Worm (Caenorhabditis elegans) whole organism, L4 larva: Measurements from ENCODE around the gene R09A8.1.
A peak's percentile ranks its signal among the peaks of the same experiment; 100 is the strongest.

Source experiments
- D1046.2 ChIP-seq: fragments of 200-800 bp; sonication (Bioruptor generic); IDR thresholded peaks from 2 replicates; pipeline ENCODE4 v1.3.6; 2022; ENCODE audit warnings: missing genetic modification characterization, missing compliant biosample characterization
- F37D6.2 ChIP-seq: sonication (generic microtip); optimal IDR thresholded peaks from 2 replicates; lab custom pipeline; 2016; ENCODE audit warnings: mild to moderate bottlenecking, missing genetic modification characterization, missing compliant biosample characterization
- F44E2.7 ChIP-seq: fragments of 200-800 bp; sonication (Bioruptor generic); IDR thresholded peaks from 2 replicates; pipeline ENCODE4 v2.1.2; 2022; ENCODE audit warnings: missing genetic modification characterization, missing compliant biosample characterization
- F49E8.2 ChIP-seq: sonication (generic microtip); optimal IDR thresholded peaks from 2 replicates; lab custom pipeline; 2016; ENCODE audit warnings: missing compliant biosample characterization, mild to moderate bottlenecking, missing genetic modification characterization, borderline replicate concordance
- R02D3.7 ChIP-seq: fragments of 150-350 bp; sonication (generic microtip); optimal IDR thresholded peaks from 3 replicates; lab custom pipeline; 2014; ENCODE audit warnings: missing biosample characterization, missing genetic modification characterization
- T20F7.1 ChIP-seq: fragments of 200-800 bp; sonication (Bioruptor generic); optimal IDR thresholded peaks from 2 replicates; lab custom pipeline; 2018; ENCODE audit warnings: mild to moderate bottlenecking, missing genetic modification characterization, missing compliant biosample characterization
- Y105C5A.15 ChIP-seq: fragments of 200-800 bp; sonication (Bioruptor generic); IDR thresholded peaks from 2 replicates; pipeline ENCODE4 v1.3.6; 2022; ENCODE audit warnings: missing genetic modification characterization, missing compliant biosample characterization
- ZK337.2 ChIP-seq: fragments of 200-800 bp; sonication (Bioruptor generic); IDR thresholded peaks from 2 replicates; pipeline ENCODE4 v1.3.6; 2022; ENCODE audit warnings: missing genetic modification reagents, missing genetic modification characterization, missing compliant biosample characterization
- ZK546.5 ChIP-seq, 2 experiments: sonication (generic microtip); optimal IDR thresholded peaks; 2 replicates each; lab custom pipeline; 2017; ENCODE audit warnings: missing biosample characterization in 2 of 2, missing genetic modification characterization in 2 of 2
- aha-1 ChIP-seq: fragments of 150-350 bp; peaks from one replicate; lab custom pipeline; 2014; ENCODE audit warnings: missing biosample characterization, missing genetic modification characterization
- aly-2 ChIP-seq: sonication (generic microtip); optimal IDR thresholded peaks from 2 replicates; lab custom pipeline; 2018; ENCODE audit warnings: missing biosample characterization, missing genetic modification characterization
- ama-1 ChIP-seq: fragments of 150-350 bp; optimal IDR thresholded peaks from 2 replicates; lab custom pipeline; 2014; ENCODE audit warnings: inconsistent platforms, mixed read lengths
- arid-1 ChIP-seq: fragments of 200-800 bp; sonication (Bioruptor generic); conservative IDR thresholded peaks from 2 replicates; pipeline ENCODE4 v1.3.6; 2022; ENCODE audit warnings: missing genetic modification reagents, missing genetic modification characterization, missing compliant biosample characterization
- ceh-28 ChIP-seq: fragments of 150-350 bp; optimal IDR thresholded peaks from 2 replicates; lab custom pipeline; 2014; ENCODE audit warnings: missing biosample characterization, missing genetic modification reagents, missing genetic modification characterization
- ceh-32 ChIP-seq: sonication (generic microtip); optimal IDR thresholded peaks from 2 replicates; lab custom pipeline; 2016; ENCODE audit warnings: mild to moderate bottlenecking, missing genetic modification characterization, missing compliant biosample characterization; ENCODE audit not compliant: poor library complexity
- cey-2 ChIP-seq: sonication (generic microtip); optimal IDR thresholded peaks from 3 replicates; lab custom pipeline; 2017; ENCODE audit warnings: missing genetic modification characterization, mild to moderate bottlenecking, missing compliant biosample characterization, antibody characterized with exemption, borderline replicate concordance; ENCODE audit not compliant: insufficient read depth
- ctbp-1 ChIP-seq: fragments of 200-800 bp; sonication (Bioruptor generic); IDR thresholded peaks from 2 replicates; pipeline ENCODE4 v1.3.6; 2022; ENCODE audit warnings: missing genetic modification reagents, missing genetic modification characterization, missing compliant biosample characterization
- daf-19 ChIP-seq: fragments of 200-800 bp; sonication (Bioruptor generic); conservative IDR thresholded peaks from 2 replicates; pipeline ENCODE4 v1.3.6; 2022; ENCODE audit warnings: missing genetic modification characterization, missing compliant biosample characterization
- daf-8 ChIP-seq: fragments of 200-800 bp; sonication (Bioruptor generic); IDR thresholded peaks from 2 replicates; pipeline ENCODE4 v1.3.6; 2022; ENCODE audit warnings: missing genetic modification characterization, missing compliant biosample characterization
- dmd-6 ChIP-seq: fragments of 200-800 bp; sonication (Bioruptor generic); IDR thresholded peaks from 2 replicates; pipeline ENCODE4 v1.3.6; 2022; ENCODE audit warnings: missing genetic modification reagents, missing genetic modification characterization, missing compliant biosample characterization
- dve-1 ChIP-seq: sonication (generic microtip); optimal IDR thresholded peaks from 2 replicates; lab custom pipeline; 2017; ENCODE audit warnings: antibody characterized with exemption, mild to moderate bottlenecking, missing genetic modification characterization, missing compliant biosample characterization; ENCODE audit not compliant: insufficient read depth
- fos-1 ChIP-seq: fragments of 150-350 bp; optimal IDR thresholded peaks from 2 replicates; lab custom pipeline; 2014; ENCODE audit warnings: missing biosample characterization, missing genetic modification characterization
- gei-8 ChIP-seq: fragments of 200-800 bp; sonication (Bioruptor generic); optimal IDR thresholded peaks from 2 replicates; lab custom pipeline; 2018; ENCODE audit warnings: mild to moderate bottlenecking, missing genetic modification characterization, missing compliant biosample characterization
- hlh-30 ChIP-seq: sonication (generic microtip); optimal IDR thresholded peaks from 2 replicates; lab custom pipeline; 2017; ENCODE audit warnings: antibody characterized with exemption, mild to moderate bottlenecking, missing genetic modification characterization, missing compliant biosample characterization; ENCODE audit not compliant: insufficient read depth
- lin-15B ChIP-seq: fragments of 150-350 bp; sonication (generic microtip); optimal IDR thresholded peaks from 3 replicates; lab custom pipeline; 2014; ENCODE audit warnings: missing biosample characterization, missing genetic modification characterization
- lin-38 ChIP-seq: fragments of 200-800 bp; sonication (Bioruptor generic); IDR thresholded peaks from 2 replicates; pipeline ENCODE4 v1.3.6; 2022; ENCODE audit warnings: missing genetic modification reagents, missing genetic modification characterization, missing compliant biosample characterization
- lir-3 ChIP-seq: sonication (generic microtip); optimal IDR thresholded peaks from 2 replicates; lab custom pipeline; 2016; ENCODE audit warnings: mild to moderate bottlenecking, missing genetic modification characterization, missing compliant biosample characterization
- mdl-1 ChIP-seq, 2 experiments: fragments of 150-350 bp in 1 of 2; sonication (generic microtip) in 1 of 2; optimal IDR thresholded peaks; 2 replicates each; lab custom pipeline; 2014 to 2017; ENCODE audit warnings: missing biosample characterization in 2 of 2, missing genetic modification characterization in 2 of 2
- mes-2 ChIP-seq: sonication (generic microtip); optimal IDR thresholded peaks from 2 replicates; lab custom pipeline; 2016; ENCODE audit warnings: missing genotype, mild to moderate bottlenecking, missing genetic modification characterization, missing compliant biosample characterization; ENCODE audit not compliant: poor library complexity, severe bottlenecking
- nhr-102 ChIP-seq: sonication (generic microtip); optimal IDR thresholded peaks from 2 replicates; lab custom pipeline; 2016; ENCODE audit warnings: mild to moderate bottlenecking, missing genetic modification characterization, moderate library complexity, missing compliant biosample characterization
- nhr-25 ChIP-seq: sonication (generic microtip); optimal IDR thresholded peaks from 2 replicates; lab custom pipeline; 2017; ENCODE audit warnings: missing genetic modification characterization, mild to moderate bottlenecking, missing compliant biosample characterization, antibody characterized with exemption, moderate library complexity, borderline replicate concordance; ENCODE audit not compliant: insufficient read depth
- nhr-42 ChIP-seq: fragments of 200-800 bp; sonication (Bioruptor generic); IDR thresholded peaks from 2 replicates; pipeline ENCODE4 v1.3.6; 2022; ENCODE audit warnings: missing genetic modification characterization, missing compliant biosample characterization
- nhr-76 ChIP-seq: fragments of 150-350 bp; optimal IDR thresholded peaks from 2 replicates; lab custom pipeline; 2014; ENCODE audit warnings: missing biosample characterization, missing genetic modification characterization
- nhr-77 ChIP-seq: fragments of 150-350 bp; optimal IDR thresholded peaks from 2 replicates; lab custom pipeline; 2014; ENCODE audit warnings: missing biosample characterization, missing genetic modification characterization
- pha-4 ChIP-seq, 2 experiments: fragments of 150-350 bp in 1 of 2; fragments of 200-800 bp in 1 of 2; sonication (Bioruptor generic) in 1 of 2; IDR thresholded peaks in 1 of 2; optimal IDR thresholded peaks in 1 of 2; 2 replicates each; pipeline versions ENCODE4 v1.3.6 to Lab custom; 2014 to 2022; ENCODE audit warnings: missing genetic modification characterization in 2 of 2, missing genetic modification reagents in 2 of 2, missing biosample characterization in 1 of 2, missing compliant biosample characterization in 1 of 2
- pqm-1 ChIP-seq: sonication (generic microtip); optimal IDR thresholded peaks from 2 replicates; lab custom pipeline; 2017; ENCODE audit warnings: missing biosample characterization, missing genetic modification characterization
- saeg-2 ChIP-seq: fragments of 200-800 bp; sonication (Bioruptor generic); IDR thresholded peaks from 2 replicates; pipeline ENCODE4 v1.3.6; 2022; ENCODE audit warnings: missing genetic modification reagents, missing genetic modification characterization, missing compliant biosample characterization
- sdz-12 ChIP-seq: fragments of 200-800 bp; sonication (Bioruptor generic); optimal IDR thresholded peaks from 2 replicates; lab custom pipeline; 2018; ENCODE audit warnings: mild to moderate bottlenecking, missing genetic modification characterization, missing compliant biosample characterization
- skn-1 ChIP-seq: fragments of 150-350 bp; optimal IDR thresholded peaks from 2 replicates; lab custom pipeline; 2014; ENCODE audit warnings: missing biosample characterization, missing genetic modification characterization
- snpc-1.2 ChIP-seq: fragments of 200-800 bp; sonication (Bioruptor generic); IDR thresholded peaks from 2 replicates; pipeline ENCODE4 v1.3.6; 2022; ENCODE audit warnings: missing genetic modification reagents, missing genetic modification characterization, missing compliant biosample characterization
- snpc-4 ChIP-seq: fragments of 150-350 bp; optimal IDR thresholded peaks from 2 replicates; lab custom pipeline; 2014; ENCODE audit warnings: missing biosample characterization, missing genetic modification characterization
- unc-130 ChIP-seq: sonication (generic microtip); optimal IDR thresholded peaks from 2 replicates; lab custom pipeline; 2016; ENCODE audit warnings: missing genetic modification reagents, missing genetic modification characterization, missing compliant biosample characterization
- unc-39 ChIP-seq: sonication (generic microtip); optimal IDR thresholded peaks from 2 replicates; lab custom pipeline; 2017; ENCODE audit warnings: missing biosample characterization, missing genetic modification characterization
- vab-7 ChIP-seq: fragments of 200-800 bp; sonication (Bioruptor generic); IDR thresholded peaks from 2 replicates; pipeline ENCODE4 v1.3.6; 2022; ENCODE audit warnings: missing genetic modification reagents, missing genetic modification characterization, missing compliant biosample characterization
- zag-1 ChIP-seq: fragments of 150-350 bp; optimal IDR thresholded peaks from 2 replicates; lab custom pipeline; 2014; ENCODE audit warnings: missing biosample characterization, missing genetic modification characterization
- zfp-2 ChIP-seq: sonication (generic microtip); optimal IDR thresholded peaks from 2 replicates; lab custom pipeline; 2016; ENCODE audit warnings: mild to moderate bottlenecking, missing genetic modification characterization, missing compliant biosample characterization
- zfp-3 ChIP-seq: fragments of 200-800 bp; sonication (Bioruptor generic); conservative IDR thresholded peaks from 2 replicates; pipeline ENCODE4 v1.3.6; 2022; ENCODE audit warnings: missing genetic modification reagents, missing genetic modification characterization, missing compliant biosample characterization
- zip-11 ChIP-seq: fragments of 200-800 bp; sonication (Bioruptor generic); IDR thresholded peaks from 2 replicates; pipeline ENCODE4 v1.3.6; 2022; ENCODE audit warnings: missing genetic modification characterization, missing compliant biosample characterization
- ztf-11 ChIP-seq: fragments of 150-350 bp; optimal IDR thresholded peaks from 2 replicates; lab custom pipeline; 2014; ENCODE audit warnings: missing biosample characterization, missing genetic modification characterization
- ztf-7 ChIP-seq: fragments of 150-350 bp; optimal IDR thresholded peaks from 2 replicates; lab custom pipeline; 2014; ENCODE audit warnings: missing biosample characterization, missing genetic modification characterization

R09A8.1 gene

DNA sequence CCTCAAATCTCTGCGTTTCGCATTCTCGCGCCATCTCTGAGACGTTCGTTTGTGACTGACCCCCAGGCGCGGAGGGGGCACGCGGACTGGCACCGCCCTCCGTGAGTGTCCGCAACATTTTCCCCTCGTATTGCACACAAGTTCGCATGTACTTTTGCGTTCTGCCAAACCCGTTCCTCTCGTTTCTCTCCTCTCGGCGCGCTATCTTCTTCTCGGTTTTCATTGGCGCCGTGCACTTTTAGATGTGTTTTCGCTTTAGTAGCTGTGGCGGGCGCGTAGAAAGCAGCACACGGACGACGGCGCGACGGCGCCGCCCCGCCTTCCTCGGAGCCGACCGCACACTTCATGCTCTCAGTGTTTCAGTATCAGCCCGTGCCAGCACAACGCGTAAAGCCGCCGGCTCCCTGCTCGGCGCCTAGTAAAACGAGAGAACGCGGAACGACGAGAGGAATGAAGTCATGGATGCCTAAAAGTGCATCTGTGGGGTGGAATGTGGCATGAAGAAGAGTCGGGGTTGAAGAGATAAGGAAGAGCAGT lies 41.9 kb downstream of the R09A8.1 start (continued):
- TF ChIP-seq daf-8 (GFP tag; lab: Robert Waterston, UW) (no peak), zag-1 (tag; lab: Kevin White, UChicago) (no peak), cey-2 (tag; lab: Kevin White, UChicago) (no peak), unc-39 (tag; lab: Kevin White, UChicago) (no peak), saeg-2 (GFP tag; lab: Robert Waterston, UW) (no peak), dmd-6 (GFP tag; lab: Robert Waterston, UW) (no peak; the same call in 1 of the 2 replicates), ztf-11 (tag; lab: Kevin White, UChicago) (no peak), skn-1 (tag; lab: Kevin White, UChicago) (no peak), ceh-32 (no peak), zfp-2 (no peak), F49E8.2 (tag; lab: Kevin White, UChicago) (no peak), hlh-30 (tag; lab: Kevin White, UChicago) (peak; percentile 17), arid-1 (GFP tag; lab: Robert Waterston, UW) (no peak), ztf-7 (tag; lab: Kevin White, UChicago) (no peak), snpc-1.2 (GFP tag; lab: Robert Waterston, UW) (peak; percentile 12; the same call in 1 of the 2 replicates), lin-38 (no peak), gei-8 (peak; percentile 23), dve-1 (tag; lab: Kevin White, UChicago) (peak; percentile 80), mes-2 (tag; lab: Kevin White, UChicago) (peak; percentile 40), zfp-3 (GFP tag; lab: Robert Waterston, UW) (no peak), lin-15B (tag; lab: Kevin White, UChicago) (no peak), pqm-1 (tag; lab: Kevin White, UChicago) (no peak), ZK337.2 (GFP tag; lab: Robert Waterston, UW) (no peak), F44E2.7 (no peak), R02D3.7 (tag; lab: Kevin White, UChicago) (no peak), snpc-4 (tag; lab: Kevin White, UChicago) (no peak), nhr-42 (GFP tag; lab: Robert Waterston, UW) (0 out of 2 replicates have a peak, but pooled peaks have one; percentile 48), mdl-1 (tag; optimal IDR thresholded peaks at IDR 0.05; lab: Kevin White, UChicago) (peak in 1 of 2 experiments; percentile 70), aha-1 (no peak), nhr-77 (no peak), ama-1 (lab: Kevin White, UChicago) (no peak), aly-2 (tag; lab: Kevin White, UChicago) (no peak), ZK546.5 (tag; optimal IDR thresholded peaks at IDR 0.05; lab: Kevin White, UChicago) (no peak), lir-3 (tag; lab: Kevin White, UChicago) (no peak), sdz-12 (GFP tag; lab: Kevin White, UChicago) (no peak), ctbp-1 (GFP tag; lab: Robert Waterston, UW) (peak; percentile 44; the same call in 1 of the 2 replicates), nhr-76 (no peak), daf-19 (GFP tag; lab: Robert Waterston, UW) (no peak), fos-1 (tag; lab: Kevin White, UChicago) (no peak), ceh-28 (tag; lab: Kevin White, UChicago) (no peak), D1046.2 (GFP tag; lab: Robert Waterston, UW) (0 out of 2 replicates have a peak, but pooled peaks have one; percentile 8), unc-130 (no peak), Y105C5A.15 (no peak), nhr-102 (peak; percentile 68), vab-7 (GFP tag; lab: Robert Waterston, UW) (no peak), F37D6.2 (tag; lab: Kevin White, UChicago) (peak; percentile 28), pha-4 (GFP tag; IDR thresholded peaks at IDR 0.05; lab: Robert Waterston, UW) (no peak), pha-4 (tag; optimal IDR thresholded peaks at IDR 0.05; lab: Kevin White, UChicago) (no peak), nhr-25 (tag; lab: Kevin White, UChicago) (no peak), zip-11 (GFP tag; lab: Robert Waterston, UW) (no peak), T20F7.1 (no peak)
